Worm (Caenorhabditis elegans) whole organism, L2 larva: Measurements from ENCODE around the gene srw-76.

ENCODE experiments used
- C34F6.9 ChIP-seq: fragments of 150-350 bp; optimal IDR thresholded peaks from 2 replicates; lab custom pipeline; 2014; ENCODE audit warnings: missing biosample characterization, missing genetic modification characterization
- F13H6.1 ChIP-seq: sonication (generic microtip); optimal IDR thresholded peaks from 2 replicates; lab custom pipeline; 2016; ENCODE audit warnings: missing genetic modification characterization, missing compliant biosample characterization
- Y55F3AM.14 ChIP-seq: fragments of 200-800 bp; sonication (Bioruptor generic); optimal IDR thresholded peaks from 2 replicates; lab custom pipeline; 2018; ENCODE audit warnings: mild to moderate bottlenecking, missing genetic modification characterization, missing compliant biosample characterization
- ZK546.5 ChIP-seq: sonication (generic microtip); optimal IDR thresholded peaks from 2 replicates; lab custom pipeline; 2017; ENCODE audit warnings: missing biosample characterization, missing genetic modification characterization
- alr-1 ChIP-seq: fragments of 150-350 bp; optimal IDR thresholded peaks from 2 replicates; lab custom pipeline; 2014; ENCODE audit warnings: missing biosample characterization, missing genetic modification characterization
- ama-1 ChIP-seq: fragments of 150-350 bp; optimal IDR thresholded peaks from 2 replicates; lab custom pipeline; 2018; ENCODE audit warnings: inconsistent platforms
- blmp-1 ChIP-seq: sonication (generic microtip); optimal IDR thresholded peaks from 2 replicates; lab custom pipeline; 2017; ENCODE audit warnings: missing genetic modification characterization, mild to moderate bottlenecking, missing compliant biosample characterization, antibody characterized with exemption, moderate library complexity; ENCODE audit not compliant: insufficient read depth
- ceh-16 ChIP-seq: fragments of 150-350 bp; optimal IDR thresholded peaks from 2 replicates; lab custom pipeline; 2014; ENCODE audit warnings: missing biosample characterization, missing genetic modification characterization
- ceh-82 ChIP-seq: fragments of 150-350 bp; optimal IDR thresholded peaks from 2 replicates; lab custom pipeline; 2014; ENCODE audit warnings: missing biosample characterization, missing genetic modification characterization
- crh-2 ChIP-seq: sonication (generic microtip); optimal IDR thresholded peaks from 2 replicates; lab custom pipeline; 2017; ENCODE audit warnings: missing biosample characterization, missing genetic modification characterization
- dmd-4 ChIP-seq: sonication (generic microtip); optimal IDR thresholded peaks from 2 replicates; lab custom pipeline; 2017; ENCODE audit warnings: missing biosample characterization, missing genetic modification characterization
- egl-27 ChIP-seq: sonication (generic microtip); optimal IDR thresholded peaks from 3 replicates; lab custom pipeline; 2017; ENCODE audit warnings: missing biosample characterization, missing genetic modification reagents, missing genetic modification characterization
- elt-1 ChIP-seq: fragments of 150-350 bp; optimal IDR thresholded peaks from 2 replicates; lab custom pipeline; 2014; ENCODE audit warnings: missing biosample characterization, missing genetic modification characterization
- elt-3 ChIP-seq: sonication (generic microtip); optimal IDR thresholded peaks from 2 replicates; lab custom pipeline; 2017; ENCODE audit warnings: missing biosample characterization, missing genetic modification characterization
- fos-1 ChIP-seq: fragments of 150-350 bp; optimal IDR thresholded peaks from 2 replicates; lab custom pipeline; 2014; ENCODE audit warnings: missing biosample characterization, missing genetic modification characterization
- gmeb-1 ChIP-seq: fragments of 150-350 bp; optimal IDR thresholded peaks from 2 replicates; lab custom pipeline; 2014; ENCODE audit warnings: missing biosample characterization, missing genetic modification characterization
- lin-11 ChIP-seq: fragments of 150-350 bp; sonication (generic microtip); optimal IDR thresholded peaks from 2 replicates; lab custom pipeline; 2014; ENCODE audit warnings: missing biosample characterization, missing genetic modification characterization, inconsistent platforms, mixed read lengths
- lin-13 ChIP-seq: fragments of 150-350 bp; optimal IDR thresholded peaks from 2 replicates; lab custom pipeline; 2014; ENCODE audit warnings: missing biosample characterization, missing genetic modification reagents, missing genetic modification characterization
- lin-39 ChIP-seq: fragments of 150-350 bp; optimal IDR thresholded peaks from 2 replicates; lab custom pipeline; 2014; ENCODE audit warnings: missing biosample characterization, missing genetic modification reagents, missing genetic modification characterization
- lsy-2 ChIP-seq, 2 experiments: fragments of 150-350 bp in 1 of 2; sonication (generic microtip) in 1 of 2; optimal IDR thresholded peaks; 2 replicates each; lab custom pipeline; 2014 to 2017; ENCODE audit warnings: missing biosample characterization in 2 of 2, missing genetic modification characterization in 2 of 2
- mbf-1 ChIP-seq: sonication (generic microtip); optimal IDR thresholded peaks from 2 replicates; lab custom pipeline; 2017; ENCODE audit warnings: missing biosample characterization, missing genetic modification characterization
- mdl-1 ChIP-seq, 2 experiments: fragments of 150-350 bp in 1 of 2; sonication (generic microtip) in 1 of 2; optimal IDR thresholded peaks; 2 replicates each; lab custom pipeline; 2017; ENCODE audit warnings: missing biosample characterization in 2 of 2, missing genetic modification characterization in 2 of 2
- nhr-10 ChIP-seq: sonication (generic microtip); optimal IDR thresholded peaks from 2 replicates; lab custom pipeline; 2017; ENCODE audit warnings: missing biosample characterization, missing genetic modification characterization
- nhr-12 ChIP-seq: fragments of 150-350 bp; optimal IDR thresholded peaks from 2 replicates; lab custom pipeline; 2014; ENCODE audit warnings: missing biosample characterization, missing genetic modification characterization
- nhr-129 ChIP-seq: fragments of 150-350 bp; optimal IDR thresholded peaks from 2 replicates; lab custom pipeline; 2014; ENCODE audit warnings: missing biosample characterization, missing genetic modification characterization
- nhr-21 ChIP-seq: fragments of 150-350 bp; optimal IDR thresholded peaks from 2 replicates; lab custom pipeline; 2014; ENCODE audit warnings: missing biosample characterization, missing genetic modification characterization
- nhr-23 ChIP-seq: fragments of 150-350 bp; optimal IDR thresholded peaks from 2 replicates; lab custom pipeline; 2014; ENCODE audit warnings: missing biosample characterization, missing genetic modification reagents, missing genetic modification characterization
- nhr-237 ChIP-seq: fragments of 150-350 bp; optimal IDR thresholded peaks from 2 replicates; lab custom pipeline; 2014; ENCODE audit warnings: missing biosample characterization, missing genetic modification characterization
- nhr-25 ChIP-seq: fragments of 150-350 bp; sonication (generic microtip); optimal IDR thresholded peaks from 3 replicates; lab custom pipeline; 2014; ENCODE audit warnings: missing biosample characterization, missing genetic modification characterization
- nhr-6 ChIP-seq: fragments of 150-350 bp; optimal IDR thresholded peaks from 2 replicates; lab custom pipeline; 2014; ENCODE audit warnings: missing biosample characterization, missing genetic modification characterization
- nhr-77 ChIP-seq: fragments of 150-350 bp; optimal IDR thresholded peaks from 2 replicates; lab custom pipeline; 2014; ENCODE audit warnings: missing biosample characterization, missing genetic modification characterization
- peb-1 ChIP-seq: fragments of 150-350 bp; optimal IDR thresholded peaks from 2 replicates; lab custom pipeline; 2014; ENCODE audit warnings: missing biosample characterization, missing genetic modification characterization
- sem-4 ChIP-seq: fragments of 150-350 bp; optimal IDR thresholded peaks from 2 replicates; lab custom pipeline; 2014; ENCODE audit warnings: missing biosample characterization, missing genetic modification reagents, missing genetic modification characterization
- skn-1 ChIP-seq: sonication (generic microtip); optimal IDR thresholded peaks from 2 replicates; lab custom pipeline; 2017; ENCODE audit warnings: missing biosample characterization, missing genetic modification characterization
- sma-3 ChIP-seq: sonication (generic microtip); optimal IDR thresholded peaks from 2 replicates; lab custom pipeline; 2016; ENCODE audit warnings: missing genetic modification reagents, missing genetic modification characterization, missing compliant biosample characterization
- sma-9 ChIP-seq, 2 experiments: fragments of 150-350 bp in 1 of 2; sonication (generic microtip) in 1 of 2; optimal IDR thresholded peaks; 2 replicates each; lab custom pipeline; 2014 to 2016; ENCODE audit warnings: missing genetic modification characterization in 2 of 2, mild to moderate bottlenecking in 1 of 2, missing biosample characterization in 1 of 2, missing compliant biosample characterization in 1 of 2, missing genetic modification reagents in 1 of 2, moderate library complexity in 1 of 2
- snpc-4 ChIP-seq: fragments of 150-350 bp; optimal IDR thresholded peaks from 2 replicates; lab custom pipeline; 2014; ENCODE audit warnings: missing biosample characterization, missing genetic modification characterization
- unc-39 ChIP-seq: fragments of 150-350 bp; optimal IDR thresholded peaks from 2 replicates; lab custom pipeline; 2014; ENCODE audit warnings: missing biosample characterization, missing genetic modification characterization
- unc-55 ChIP-seq: fragments of 150-350 bp; sonication (generic microtip); optimal IDR thresholded peaks from 3 replicates; lab custom pipeline; 2014; ENCODE audit warnings: missing biosample characterization, missing genetic modification reagents, missing genetic modification characterization
- ztf-1 ChIP-seq: fragments of 200-800 bp; sonication (Bioruptor generic); conservative IDR thresholded peaks from 2 replicates; pipeline ENCODE4 v1.3.6; 2022; ENCODE audit warnings: missing genetic modification characterization, missing compliant biosample characterization
- ztf-11 ChIP-seq: sonication (generic microtip); optimal IDR thresholded peaks from 2 replicates; lab custom pipeline; 2017; ENCODE audit warnings: missing biosample characterization, missing genetic modification characterization
- ztf-4 ChIP-seq: fragments of 150-350 bp; optimal IDR thresholded peaks from 2 replicates; lab custom pipeline; 2014; ENCODE audit warnings: missing biosample characterization, missing genetic modification characterization

srw-76 gene

ce11 chrV:16598437-16598836 lies 39.7 kb downstream of the srw-76 start:
- TF ChIP-seq nhr-77 = no peak
- TF ChIP-seq Y55F3AM.14 (GFP tag; lab: Kevin White, UChicago) = no peak
- TF ChIP-seq elt-1 = no peak
- no peak for TF ChIP-seq gmeb-1
- no peak for TF ChIP-seq peb-1
- no peak for TF ChIP-seq nhr-12 (tag; lab: Kevin White, UChicago)
- no peak for TF ChIP-seq mdl-1 (tag; optimal IDR thresholded peaks at IDR 0.05; lab: Kevin White, UChicago)
- no peak for TF ChIP-seq sma-9 (GFP tag; optimal IDR thresholded peaks at IDR 0.05; lab: Kevin White, UChicago)
- TF ChIP-seq sma-9 (tag; optimal IDR thresholded peaks at IDR 0.05; lab: Kevin White, UChicago) = no peak
- no peak for TF ChIP-seq mbf-1 (tag; lab: Kevin White, UChicago)
- no peak for TF ChIP-seq C34F6.9 (tag; lab: Kevin White, UChicago)
- no peak for TF ChIP-seq lin-39 (tag; lab: Kevin White, UChicago)
- TF ChIP-seq sem-4 (tag; lab: Kevin White, UChicago) = no peak
- TF ChIP-seq ceh-82 = no peak
- no peak for TF ChIP-seq nhr-10
- no peak for TF ChIP-seq nhr-237
- peak; percentile 21 for TF ChIP-seq nhr-129 (tag; lab: Kevin White, UChicago)
- TF ChIP-seq ama-1 (lab: Kevin White, UChicago) = peak; percentile 29
- TF ChIP-seq nhr-21 = no peak
- peak in 1 of 2 experiments; percentile 18 for TF ChIP-seq lsy-2 (tag; optimal IDR thresholded peaks at IDR 0.05; lab: Kevin White, UChicago)
- no peak for TF ChIP-seq snpc-4

- no peak for TF ChIP-seq Y55F3AM.14 (GFP tag; lab: Kevin White, UChicago)
- no peak for TF ChIP-seq ztf-4 (tag; lab: Kevin White, UChicago)
- no peak for TF ChIP-seq ama-1 (lab: Kevin White, UChicago)
- TF ChIP-seq lin-13 (GFP tag; lab: Kevin White, UChicago) = no peak
- TF ChIP-seq unc-55 (GFP tag; lab: Kevin White, UChicago) = no peak
- TF ChIP-seq ceh-16 = no peak
- no peak for TF ChIP-seq snpc-4
- no peak for TF ChIP-seq nhr-237
- TF ChIP-seq unc-39 = no peak
- no peak for TF ChIP-seq ztf-1
- TF ChIP-seq dmd-4 (tag; lab: Kevin White, UChicago) = no peak
Measured at ce11 chrV:16596102-16596501, 42.0 kb downstream of the srw-76 start.

- TF ChIP-seq alr-1 (no peak), sma-9 (GFP tag; optimal IDR thresholded peaks at IDR 0.05; lab: Kevin White, UChicago) (peak; percentile 38), sma-9 (tag; optimal IDR thresholded peaks at IDR 0.05; lab: Kevin White, UChicago) (no peak), elt-3 (tag; lab: Kevin White, UChicago) (no peak), elt-1 (no peak), ztf-11 (tag; lab: Kevin White, UChicago) (no peak), ZK546.5 (tag; lab: Kevin White, UChicago) (no peak), nhr-23 (tag; lab: Kevin White, UChicago) (no peak), lin-11 (no peak), F13H6.1 (tag; lab: Kevin White, UChicago) (peak; percentile 25), fos-1 (tag; lab: Kevin White, UChicago) (peak; percentile 56), ztf-4 (tag; lab: Kevin White, UChicago) (no peak), nhr-129 (tag; lab: Kevin White, UChicago) (peak; percentile 33), Y55F3AM.14 (GFP tag; lab: Kevin White, UChicago) (no peak), nhr-25 (no peak), crh-2 (tag; lab: Kevin White, UChicago) (peak; percentile 20), ama-1 (lab: Kevin White, UChicago) (peak; percentile 70), egl-27 (tag; lab: Kevin White, UChicago) (no peak), sma-3 (GFP tag; lab: Kevin White, UChicago) (no peak), blmp-1 (tag; lab: Kevin White, UChicago) (peak; percentile 9), unc-55 (GFP tag; lab: Kevin White, UChicago) (no peak), lsy-2 (tag; optimal IDR thresholded peaks at IDR 0.05; lab: Kevin White, UChicago) (peak in 1 of 2 experiments; percentile 37), nhr-6 (tag; lab: Kevin White, UChicago) (no peak), skn-1 (no peak)
Measured at ce11 chrV:16595140-16595791, 42.8 kb downstream of the srw-76 start, which contains the start of gene cpl-1. TSS of gene cpl-1 (minus strand) at chrV:16595346.
